Worm (Caenorhabditis elegans): Measurements from ENCODE around the gene clec-59.

DNA sequence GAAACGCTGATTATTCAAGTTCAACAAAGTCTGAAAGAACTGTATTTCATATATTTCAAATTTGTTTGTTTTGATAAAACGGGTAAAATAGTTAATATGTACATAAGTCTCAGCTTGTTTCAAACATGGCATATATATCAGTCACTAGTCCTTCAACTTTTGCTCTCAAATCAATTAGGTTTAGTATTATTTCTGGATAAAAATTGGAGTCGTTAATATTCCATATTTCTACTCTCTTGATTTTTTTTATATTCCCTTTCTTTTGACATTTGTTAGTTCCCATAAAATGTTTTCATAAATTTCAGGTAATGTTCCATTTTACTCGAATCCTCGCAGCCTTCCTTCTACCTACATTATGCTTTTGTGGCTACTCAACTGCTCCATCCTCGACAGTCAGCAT lies 43.4 kb downstream of the clec-59 start, which contains the start of gene cut-4:
- TF ChIP-seq ama-1 (optimal IDR thresholded peaks at IDR 0.05), result no peak
- no peak for TF ChIP-seq B0310.2 (tag; optimal IDR thresholded peaks at IDR 0.05)
- no peak for TF ChIP-seq ets-7 (tag; optimal IDR thresholded peaks at IDR 0.05)
- no peak for TF ChIP-seq tra-4 (tag; optimal IDR thresholded peaks at IDR 0.05)
- no peak for TF ChIP-seq scrt-1 (GFP tag; IDR thresholded peaks at IDR 0.05)
- TF ChIP-seq ceh-13 (GFP tag; optimal IDR thresholded peaks at IDR 0.05), result no peak
- TF ChIP-seq hmg-4 (GFP tag; optimal IDR thresholded peaks at IDR 0.05), result no peak
- TF ChIP-seq hmbx-1 (tag; optimal IDR thresholded peaks at IDR 0.05), result no peak
- no peak for TF ChIP-seq flt-1 (GFP tag; IDR thresholded peaks at IDR 0.05)
- no peak for TF ChIP-seq sea-1 (GFP tag; conservative IDR thresholded peaks at IDR 0.05)
- no peak for TF ChIP-seq F13C5.2 (tag; optimal IDR thresholded peaks at IDR 0.05)
